Worm (Caenorhabditis elegans) whole organism, mixed stage, embryonic: ENCODE measurements around the gene frpr-10.

Source experiments
- bed-3 ChIP-seq: fragments of 200-800 bp; sonication (Bioruptor generic); optimal IDR thresholded peaks from 3 replicates; lab custom pipeline; 2018; ENCODE audit warnings: mild to moderate bottlenecking, missing genetic modification characterization, moderate library complexity, missing compliant biosample characterization
- ceh-39 ChIP-seq: fragments of 150-350 bp; optimal IDR thresholded peaks from 2 replicates; lab custom pipeline; 2014; ENCODE audit warnings: missing biosample characterization, missing genetic modification characterization
- drap-1 ChIP-seq: fragments of 200-800 bp; sonication (Bioruptor generic); optimal IDR thresholded peaks from 3 replicates; lab custom pipeline; 2018; ENCODE audit warnings: mild to moderate bottlenecking, missing genetic modification characterization, missing compliant biosample characterization
- ham-2 ChIP-seq: fragments of 200-800 bp; sonication (Bioruptor generic); optimal IDR thresholded peaks from 2 replicates; lab custom pipeline; 2018; ENCODE audit warnings: mild to moderate bottlenecking, missing genetic modification characterization, missing compliant biosample characterization
- hlh-1 ChIP-seq: fragments of 150-350 bp; optimal IDR thresholded peaks from 2 replicates; lab custom pipeline; 2014; ENCODE audit warnings: missing biosample characterization, missing genetic modification reagents, missing genetic modification characterization
- lin-13 ChIP-seq: fragments of 150-350 bp; optimal IDR thresholded peaks from 2 replicates; lab custom pipeline; 2014; ENCODE audit warnings: missing biosample characterization, missing genetic modification characterization
- lin-32 ChIP-seq: fragments of 200-800 bp; sonication (Bioruptor generic); optimal IDR thresholded peaks from 2 replicates; lab custom pipeline; 2018; ENCODE audit warnings: mild to moderate bottlenecking, missing genetic modification characterization, missing compliant biosample characterization
- lsy-2 ChIP-seq: fragments of 150-350 bp; optimal IDR thresholded peaks from 2 replicates; lab custom pipeline; 2014; ENCODE audit warnings: missing biosample characterization, missing genetic modification characterization
- mep-1 ChIP-seq: fragments of 150-350 bp; optimal IDR thresholded peaks from 2 replicates; lab custom pipeline; 2017; ENCODE audit warnings: missing biosample characterization, missing genetic modification reagents, missing genetic modification characterization, inconsistent platforms
- sptf-1 ChIP-seq: sonication (generic microtip); optimal IDR thresholded peaks from 2 replicates; lab custom pipeline; 2017; ENCODE audit warnings: mild to moderate bottlenecking, missing genetic modification characterization, moderate library complexity, missing compliant biosample characterization
- unc-39 ChIP-seq: fragments of 150-350 bp; optimal IDR thresholded peaks from 2 replicates; lab custom pipeline; 2014; ENCODE audit warnings: missing biosample characterization, missing genetic modification characterization
- unc-62 ChIP-seq: fragments of 150-350 bp; optimal IDR thresholded peaks from 2 replicates; lab custom pipeline; 2014; ENCODE audit warnings: missing biosample characterization, missing genetic modification reagents, missing genetic modification characterization

DNA sequence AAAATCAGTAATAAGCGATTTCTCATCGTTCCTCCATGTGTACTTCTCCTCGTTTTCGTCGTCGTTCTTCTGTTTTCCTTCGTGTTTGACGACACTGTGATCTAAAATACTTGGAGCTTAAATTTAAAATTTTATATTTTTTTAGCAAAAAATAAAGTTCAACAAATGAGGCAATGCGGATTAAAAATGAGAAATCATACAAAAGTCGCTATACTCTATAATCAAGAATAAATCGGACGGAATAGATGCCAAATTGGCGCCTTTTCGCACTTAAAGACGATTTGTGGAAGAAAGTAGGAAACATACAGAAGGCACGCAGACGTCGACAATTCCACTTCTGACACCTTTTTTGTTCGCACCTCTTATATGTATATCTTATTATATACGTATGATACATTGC is 46.4 kb downstream of the frpr-10 start, which contains the start of gene rig-4:
- TF ChIP-seq sptf-1 (tag; lab: Kevin White, UChicago) = no peak
- no peak for TF ChIP-seq ham-2 (GFP tag; lab: Kevin White, UChicago)
- TF ChIP-seq unc-62 (GFP tag; lab: Kevin White, UChicago) = no peak
- no peak for TF ChIP-seq mep-1 (tag; lab: Kevin White, UChicago)
- no peak for TF ChIP-seq lin-32
- no peak for TF ChIP-seq bed-3 (GFP tag; lab: Kevin White, UChicago)
- no peak for TF ChIP-seq hlh-1
- no peak for TF ChIP-seq lin-13 (tag; lab: Kevin White, UChicago)
- TF ChIP-seq drap-1 (GFP tag; lab: Kevin White, UChicago) = no peak
- no peak for TF ChIP-seq lsy-2
- no peak for TF ChIP-seq ceh-39 (tag; lab: Kevin White, UChicago)
- no peak for TF ChIP-seq unc-39 (tag; lab: Kevin White, UChicago)
